Fruit fly (Drosophila melanogaster): ENCODE measurements around the gene CG11975.

CG11975 gene

dm6 chr3R:9038652-9039051 is 45.6 kb downstream of the CG11975 start, which contains the start of gene hyx (continued):
- TF ChIP-seq esn (GFP tag; optimal IDR thresholded peaks at IDR 0.05) (peak; percentile 54), Hr4 (GFP tag; optimal IDR thresholded peaks at IDR 0.05) (peak; percentile 53), fkh (GFP tag; optimal IDR thresholded peaks at IDR 0.05) (no peak), CG8319 (GFP tag; optimal IDR thresholded peaks at IDR 0.05) (no peak), CG6163 (GFP tag; IDR thresholded peaks at IDR 0.05) (no peak), Sox14 (GFP tag; optimal IDR thresholded peaks at IDR 0.05) (peak; percentile 30)

DNA sequence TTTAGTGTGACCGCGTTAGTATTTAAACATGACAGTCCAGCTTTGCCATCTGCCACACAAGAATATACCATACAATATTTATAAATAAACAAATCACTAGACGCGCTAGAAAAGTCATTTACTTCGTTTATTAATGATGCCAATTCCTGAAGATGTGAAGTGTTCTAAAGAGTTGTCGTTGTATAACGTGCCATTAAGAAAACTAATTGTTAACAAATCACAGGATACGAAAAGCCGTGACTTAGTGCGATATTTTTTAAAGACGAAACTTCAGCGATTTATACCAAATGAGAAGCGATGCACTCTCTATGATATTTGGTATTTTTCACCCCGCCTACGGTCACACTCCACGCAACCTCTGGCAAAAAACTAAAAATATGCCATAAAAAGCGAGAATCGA is 46.4 kb downstream of the CG11975 start, which contains the start of gene neur:
neur (minus strand) TSS at position 24 of the 400 bp plus-strand sequence.
- peak; percentile 82 for TF ChIP-seq achi (GFP tag; optimal IDR thresholded peaks at IDR 0.05)
- TF ChIP-seq CG3919 (GFP tag; optimal IDR thresholded peaks at IDR 0.05): no peak
- TF ChIP-seq esn (GFP tag; optimal IDR thresholded peaks at IDR 0.05): peak; percentile 36
- TF ChIP-seq pdm3 (GFP tag; optimal IDR thresholded peaks at IDR 0.05): no peak
- TF ChIP-seq CG8119 (GFP tag; IDR thresholded peaks at IDR 0.05): no peak
- TF ChIP-seq CG10631 (GFP tag; optimal IDR thresholded peaks at IDR 0.05): no peak
- TF ChIP-seq CG4318 (GFP tag; optimal IDR thresholded peaks at IDR 0.05): no peak
- peak; percentile 25 for TF ChIP-seq Hr39 (GFP tag; optimal IDR thresholded peaks at IDR 0.05)
- no peak for TF ChIP-seq net (GFP tag; optimal IDR thresholded peaks at IDR 0.05)
- peak; percentile 16 for TF ChIP-seq Eip75B (GFP tag; optimal IDR thresholded peaks at IDR 0.05)
- no peak for TF ChIP-seq Blimp-1 (GFP tag; optimal IDR thresholded peaks at IDR 0.05)
- no peak for TF ChIP-seq CG9139 (GFP tag; optimal IDR thresholded peaks at IDR 0.05)
- no peak for TF ChIP-seq OdsH (GFP tag; optimal IDR thresholded peaks at IDR 0.05)
- peak; percentile 18 for TF ChIP-seq Sox14 (GFP tag; optimal IDR thresholded peaks at IDR 0.05)
- peak; percentile 14 for TF ChIP-seq CG3032 (tag; optimal IDR thresholded peaks at IDR 0.05)
- peak; percentile 25 for TF ChIP-seq CG31627 (GFP tag; optimal IDR thresholded peaks at IDR 0.05)
- no peak for TF ChIP-seq CG15336 (GFP tag; IDR thresholded peaks at IDR 0.05)
- no peak for TF ChIP-seq Met (GFP tag; optimal IDR thresholded peaks at IDR 0.05)
- TF ChIP-seq dac (GFP tag; optimal IDR thresholded peaks at IDR 0.05): no peak
- peak; percentile 85 for TF ChIP-seq svp (GFP tag)
- no peak for TF ChIP-seq CG8319 (GFP tag; optimal IDR thresholded peaks at IDR 0.05)
- TF ChIP-seq acj6 (GFP tag; optimal IDR thresholded peaks at IDR 0.05): no peak
- no peak for TF ChIP-seq eg (GFP tag; IDR thresholded peaks at IDR 0.05)
- TF ChIP-seq fkh (GFP tag; optimal IDR thresholded peaks at IDR 0.05): peak; percentile 64
- no peak for TF ChIP-seq salr (GFP tag; optimal IDR thresholded peaks at IDR 0.05)
- TF ChIP-seq CG11294 (GFP tag; IDR thresholded peaks at IDR 0.05): no peak
- TF ChIP-seq Eip78C (GFP tag): peak; percentile 80
- TF ChIP-seq CG16779 (tag; optimal IDR thresholded peaks at IDR 0.05): no peak
- TF ChIP-seq vri (GFP tag; optimal IDR thresholded peaks at IDR 0.05): peak; percentile 28
- no peak for TF ChIP-seq fd85E (GFP tag; optimal IDR thresholded peaks at IDR 0.05)
- no peak for TF ChIP-seq spab (GFP tag; optimal IDR thresholded peaks at IDR 0.05)
- no peak for TF ChIP-seq ss (GFP tag; optimal IDR thresholded peaks at IDR 0.05)
- TF ChIP-seq lz (GFP tag; optimal IDR thresholded peaks at IDR 0.05): peak; percentile 41
- TF ChIP-seq cyc (GFP tag; optimal IDR thresholded peaks at IDR 0.05): peak; percentile 26
- no peak for TF ChIP-seq CG1621 (tag; optimal IDR thresholded peaks at IDR 0.05)
- TF ChIP-seq CG6792 (GFP tag; optimal IDR thresholded peaks at IDR 0.05): peak; percentile 6
- TF ChIP-seq topi (GFP tag; optimal IDR thresholded peaks at IDR 0.05): peak; percentile 39

DNA sequence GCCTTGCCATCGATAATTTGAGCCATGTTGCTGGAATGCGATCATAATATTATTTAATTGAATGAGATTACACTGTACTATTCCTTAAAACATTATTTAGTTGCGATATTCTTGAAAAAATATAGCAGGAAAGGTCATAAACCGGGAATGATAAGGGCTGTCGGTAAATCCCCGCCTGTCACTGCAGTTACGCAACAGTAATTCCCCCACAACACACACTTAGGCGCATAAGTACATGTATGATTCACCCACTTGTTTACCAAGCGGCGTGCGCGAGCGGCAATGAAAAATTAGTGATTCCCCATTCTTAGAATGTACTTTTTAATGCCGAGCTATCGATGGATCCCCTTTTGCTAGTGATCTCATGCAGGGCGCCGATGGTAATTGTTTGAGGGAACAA is 50.6 kb downstream of the CG11975 start:
- peak; percentile 99 for TF ChIP-seq vri (GFP tag; optimal IDR thresholded peaks at IDR 0.05)
- peak; percentile 1 for TF ChIP-seq fkh (GFP tag; optimal IDR thresholded peaks at IDR 0.05)
- peak; percentile 91 for TF ChIP-seq svp (GFP tag)
- no peak for TF ChIP-seq Sox14 (GFP tag; optimal IDR thresholded peaks at IDR 0.05)
- TF ChIP-seq Eip93F (GFP tag; optimal IDR thresholded peaks at IDR 0.05): no peak

All from whole organism, prepupa.